Fruit fly (Drosophila melanogaster): ENCODE results near the gene CG11837.

CG11837 gene

DNA sequence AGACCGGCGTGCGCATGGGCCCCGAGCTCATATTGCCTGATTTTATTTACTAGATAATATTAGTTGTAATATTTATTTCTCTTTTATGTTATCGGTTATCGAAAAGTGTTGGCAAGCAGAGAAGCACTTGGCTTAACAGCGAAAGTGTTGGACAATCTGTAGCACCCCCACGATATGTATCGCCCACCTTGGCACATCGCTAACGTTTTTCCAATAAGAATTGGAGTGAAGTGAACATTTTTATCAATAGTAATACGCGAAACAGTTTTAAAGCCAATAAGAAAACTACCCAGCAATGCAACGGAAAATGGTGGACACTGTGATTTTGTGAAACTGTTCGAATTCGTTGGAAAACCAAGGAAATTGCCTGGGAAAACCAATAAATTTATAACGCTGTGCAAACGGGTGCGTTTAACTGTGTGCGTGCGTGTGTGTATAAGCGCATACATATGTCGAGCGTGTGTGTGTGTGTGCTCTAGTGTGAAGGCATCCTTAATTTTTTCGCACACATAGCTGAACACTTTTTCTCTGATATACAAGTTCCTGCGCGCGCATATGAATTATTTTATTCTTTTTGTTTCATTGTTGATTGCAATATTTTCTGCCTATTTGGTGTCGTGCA, 10.2 kb upstream of the CG11837 start, which contains the start of the genes Slu7 and Pkc98E (continued):
- TF ChIP-seq CG6854 (GFP tag; optimal IDR thresholded peaks at IDR 0.05) (no peak), CG32767 (GFP tag; IDR thresholded peaks at IDR 0.05) (peak; percentile 10; the same call in 1 of the 2 replicates), zfh2 (GFP tag; optimal IDR thresholded peaks at IDR 0.05) (peak; percentile 84), CG2199 (GFP tag; IDR thresholded peaks at IDR 0.05) (0 out of 3 replicates have a peak, but pooled peaks have one; percentile 52), CG30431 (GFP tag; optimal IDR thresholded peaks at IDR 0.05) (peak; percentile 16), CG1233 (GFP tag; optimal IDR thresholded peaks at IDR 0.05) (no peak), CG7357 (GFP tag; IDR thresholded peaks at IDR 0.05) (0 out of 3 replicates have a peak, but pooled peaks have one; percentile 9), grau (tag; optimal IDR thresholded peaks at IDR 0.05) (peak; percentile 47), Chrac-16 (GFP tag; optimal IDR thresholded peaks at IDR 0.05) (peak; percentile 43), pros (GFP tag; optimal IDR thresholded peaks at IDR 0.05) (no peak), scrt (GFP tag; optimal IDR thresholded peaks at IDR 0.05) (peak; percentile 19), Poxn (GFP tag; IDR thresholded peaks at IDR 0.05) (no peak), Trl (optimal IDR thresholded peaks at IDR 0.05) (no peak), Trl (GFP tag; optimal IDR thresholded peaks at IDR 0.05) (peak; percentile 77), CG10959 (GFP tag; IDR thresholded peaks at IDR 0.05) (0 out of 2 replicates have a peak, but pooled peaks have one; percentile 24), HmgZ (tag; optimal IDR thresholded peaks at IDR 0.05) (peak; percentile 73), chif (GFP tag; optimal IDR thresholded peaks at IDR 0.05) (peak; percentile 43 to 56), gro (GFP tag; optimal IDR thresholded peaks at IDR 0.05) (peak; percentile 88), Mad (GFP tag; optimal IDR thresholded peaks at IDR 0.05) (peak; percentile 72), Dp (GFP tag; optimal IDR thresholded peaks at IDR 0.05) (peak; percentile 23), gt (GFP tag; IDR thresholded peaks at IDR 0.05) (no peak), Dbx (GFP tag; IDR thresholded peaks at IDR 0.05) (peak; percentile 84), Lpt (GFP tag; optimal IDR thresholded peaks at IDR 0.05) (no peak), Scr (GFP tag; IDR thresholded peaks at IDR 0.05; ENCODE audit: partially characterized antibody) (peak; percentile 89), Ets97D (GFP tag; optimal IDR thresholded peaks at IDR 0.05) (peak; percentile 74), chinmo (GFP tag; IDR thresholded peaks at IDR 0.05; ENCODE audit: partially characterized antibody) (peak; percentile 91; the same call in 3 of the 4 replicates), CG6765 (GFP tag; optimal IDR thresholded peaks at IDR 0.05) (no peak), H2.0 (GFP tag; IDR thresholded peaks at IDR 0.05) (peak; percentile 52), dysf (GFP tag; IDR thresholded peaks at IDR 0.05) (0 out of 3 replicates have a peak, but pooled peaks have one; percentile 27), zfh1 (GFP tag; IDR thresholded peaks at IDR 0.05) (peak; percentile 73), CG33213 (GFP tag; optimal IDR thresholded peaks at IDR 0.05) (peak; percentile 59), sob (GFP tag; IDR thresholded peaks at IDR 0.05) (peak; percentile 90), CG4617 (GFP tag; optimal IDR thresholded peaks at IDR 0.05; ENCODE audit: borderline replicate concordance) (peak; percentile 97), mirr (GFP tag; optimal IDR thresholded peaks at IDR 0.05) (peak; percentile 30), CG8089 (GFP tag; optimal IDR thresholded peaks at IDR 0.05) (peak; percentile 47), Hr51 (GFP tag; optimal IDR thresholded peaks at IDR 0.05) (peak in 1 of 2 experiments; percentile 66), CG9215 (GFP tag; IDR thresholded peaks at IDR 0.05) (peak; percentile 65), sr (GFP tag; IDR thresholded peaks at IDR 0.05) (peak; percentile 33; the same call in 1 of the 3 replicates), hb (GFP tag; IDR thresholded peaks at IDR 0.05; ENCODE audit: partially characterized antibody) (peak; percentile 88), Meics (GFP tag; optimal IDR thresholded peaks at IDR 0.05) (peak; percentile 21), ase (GFP tag; IDR thresholded peaks at IDR 0.05) (no peak), Max (GFP tag; optimal IDR thresholded peaks at IDR 0.05) (peak; percentile 64), CG10267 (tag; optimal IDR thresholded peaks at IDR 0.05) (peak; percentile 95), Jarid2 (GFP tag; optimal IDR thresholded peaks at IDR 0.05) (no peak), PHDP (tag; optimal IDR thresholded peaks at IDR 0.05) (peak; percentile 32), MTF-1 (GFP tag; optimal IDR thresholded peaks at IDR 0.05; ENCODE audit: borderline replicate concordance) (peak; percentile 43), hkb (optimal IDR thresholded peaks at IDR 0.05) (no peak), hkb (GFP tag; IDR thresholded peaks at IDR 0.05) (no peak; the same call in 1 of the 2 replicates), wek (GFP tag; optimal IDR thresholded peaks at IDR 0.05) (no peak), Nf-YB (GFP tag; optimal IDR thresholded peaks at IDR 0.05) (no peak)

Measured in whole organism, embryonic.